1 fruit fly cellular context compared by ENCODE assay signal in genomic region chr3R:30601440-30602256, dm6.
TF ChIP-seq lines count a peak whose summit lies in the region.

TSS of gene CG2246 (minus strand) at chr3R:30601489.
TSS of gene CG31021 (plus strand) at chr3R:30602206.

TF ChIP-seq in whole organism, embryonic, 481 proteins besides CTCF, POLR2A, EP300 and RAD21 (continued from another document and continues in another):
- TF ChIP-seq CG14441 (GFP tag; IDR thresholded peaks at IDR 0.05; lab: Robert Waterston, UW) (peak; percentile 60), TFAM (GFP tag; optimal IDR thresholded peaks at IDR 0.05; lab: Kevin White, UChicago) (no peak), Fer2 (tag; optimal IDR thresholded peaks at IDR 0.05; lab: Kevin White, UChicago) (no peak), Usf (GFP tag; optimal IDR thresholded peaks at IDR 0.05; lab: Kevin White, UChicago) (no peak), CG7271 (tag; optimal IDR thresholded peaks at IDR 0.05; lab: Kevin White, UChicago) (no peak), CG10959 (GFP tag; IDR thresholded peaks at IDR 0.05; lab: Robert Waterston, UW) (no peak), CG7839 (tag; optimal IDR thresholded peaks at IDR 0.05; lab: Kevin White, UChicago) (peak; percentile 47), YL-1 (GFP tag; optimal IDR thresholded peaks at IDR 0.05; lab: Kevin White, UChicago) (peak; percentile 34), bab2 (GFP tag; optimal IDR thresholded peaks at IDR 0.05; lab: Kevin White, UChicago) (peak; percentile 51), Hsf (GFP tag; optimal IDR thresholded peaks at IDR 0.05; lab: Kevin White, UChicago) (peak; percentile 18), Fer3 (tag; optimal IDR thresholded peaks at IDR 0.05; lab: Kevin White, UChicago) (no peak), CG4617 (GFP tag; optimal IDR thresholded peaks at IDR 0.05; lab: Kevin White, UChicago; ENCODE audit: borderline replicate concordance) (peak; percentile 54), schlank (tag; optimal IDR thresholded peaks at IDR 0.05; lab: Kevin White, UChicago) (no peak), pfk (GFP tag; optimal IDR thresholded peaks at IDR 0.05; lab: Kevin White, UChicago) (no peak), CG18764 (GFP tag; optimal IDR thresholded peaks at IDR 0.05; lab: Kevin White, UChicago) (no peak), corto (GFP tag; optimal IDR thresholded peaks at IDR 0.05; lab: Kevin White, UChicago) (peak; percentile 4), CG2889 (GFP tag; IDR thresholded peaks at IDR 0.05; lab: Robert Waterston, UW) (0 out of 3 replicates have a peak, but pooled peaks have one; percentile 19), bbx (GFP tag; IDR thresholded peaks at IDR 0.05; lab: Robert Waterston, UW; ENCODE audit: partially characterized antibody) (peak; percentile 79), h (optimal IDR thresholded peaks at IDR 0.05; lab: Kevin White, UChicago) (no peak), gfzf (GFP tag; optimal IDR thresholded peaks at IDR 0.05; lab: Kevin White, UChicago) (peak; percentile 56), CG17359 (tag; optimal IDR thresholded peaks at IDR 0.05; lab: Kevin White, UChicago) (peak; percentile 19), tap (tag; optimal IDR thresholded peaks at IDR 0.05; lab: Kevin White, UChicago) (no peak), Nf-YB (GFP tag; optimal IDR thresholded peaks at IDR 0.05; lab: Kevin White, UChicago) (no peak), unc-4 (GFP tag; IDR thresholded peaks at IDR 0.05; lab: Robert Waterston, UW; ENCODE audit: partially characterized antibody) (peak; percentile 77), PHDP (tag; optimal IDR thresholded peaks at IDR 0.05; lab: Kevin White, UChicago) (no peak), CG4820 (GFP tag; optimal IDR thresholded peaks at IDR 0.05; lab: Kevin White, UChicago) (peak; percentile 47), pb (GFP tag; optimal IDR thresholded peaks at IDR 0.05; lab: Kevin White, UChicago) (peak; percentile 21), dm (GFP tag; optimal IDR thresholded peaks at IDR 0.05; lab: Kevin White, UChicago) (peak; percentile 60), pita (GFP tag; optimal IDR thresholded peaks at IDR 0.05; lab: Kevin White, UChicago) (peak; percentile 82), wdn (GFP tag; IDR thresholded peaks at IDR 0.05; lab: Robert Waterston, UW) (no peak), Mes4 (GFP tag; optimal IDR thresholded peaks at IDR 0.05; lab: Kevin White, UChicago) (peak; percentile 44), CG18599 (GFP tag; optimal IDR thresholded peaks at IDR 0.05; lab: Kevin White, UChicago) (no peak), bigmax (GFP tag; optimal IDR thresholded peaks at IDR 0.05; lab: Kevin White, UChicago) (no peak), sisA (GFP tag; IDR thresholded peaks at IDR 0.05; lab: Robert Waterston, UW) (peak; percentile 55), Kr (GFP tag; optimal IDR thresholded peaks at IDR 0.05; lab: Kevin White, UChicago) (no peak), CG15514 (GFP tag; optimal IDR thresholded peaks at IDR 0.05; lab: Kevin White, UChicago) (peak; percentile 62), CG11247 (GFP tag; IDR thresholded peaks at IDR 0.05; lab: Robert Waterston, UW) (peak; percentile 54; the same call in 1 of the 2 replicates), crc (GFP tag; optimal IDR thresholded peaks at IDR 0.05; lab: Kevin White, UChicago) (no peak), Atf3 (GFP tag; optimal IDR thresholded peaks at IDR 0.05; lab: Kevin White, UChicago) (peak; percentile 67), btn (GFP tag; optimal IDR thresholded peaks at IDR 0.05; lab: Kevin White, UChicago) (no peak), CG17802 (tag; optimal IDR thresholded peaks at IDR 0.05; lab: Kevin White, UChicago) (no peak), Dp (GFP tag; optimal IDR thresholded peaks at IDR 0.05; lab: Kevin White, UChicago) (peak; percentile 36), CG18262 (tag; optimal IDR thresholded peaks at IDR 0.05; lab: Kevin White, UChicago) (peak; percentile 47), CG31365 (tag; optimal IDR thresholded peaks at IDR 0.05; lab: Kevin White, UChicago) (no peak), CG11398 (GFP tag; optimal IDR thresholded peaks at IDR 0.05; lab: Kevin White, UChicago) (no peak), dati (GFP tag; IDR thresholded peaks at IDR 0.05; lab: Robert Waterston, UW) (no peak), tna (GFP tag; IDR thresholded peaks at IDR 0.05; lab: Robert Waterston, UW; ENCODE audit: partially characterized antibody) (peak; percentile 60), Dek (tag; optimal IDR thresholded peaks at IDR 0.05; lab: Kevin White, UChicago) (peak; percentile 64), Six4 (GFP tag; optimal IDR thresholded peaks at IDR 0.05; lab: Kevin White, UChicago) (peak; percentile 21), exex (tag; optimal IDR thresholded peaks at IDR 0.05; lab: Kevin White, UChicago) (peak; percentile 9), CG18011 (GFP tag; optimal IDR thresholded peaks at IDR 0.05; lab: Kevin White, UChicago) (no peak), CG2120 (GFP tag; optimal IDR thresholded peaks at IDR 0.05; lab: Kevin White, UChicago) (peak; percentile 82), CG6765 (GFP tag; optimal IDR thresholded peaks at IDR 0.05; lab: Kevin White, UChicago) (no peak), tio (GFP tag; optimal IDR thresholded peaks at IDR 0.05; lab: Kevin White, UChicago) (peak; percentile 11), nmo (GFP tag; optimal IDR thresholded peaks at IDR 0.05; lab: Kevin White, UChicago) (peak; percentile 64), croc (GFP tag; conservative IDR thresholded peaks at IDR 0.05; lab: Robert Waterston, UW) (no peak; the same call in 2 of the 3 replicates), CG13624 (GFP tag; optimal IDR thresholded peaks at IDR 0.05; lab: Kevin White, UChicago) (peak; percentile 76), ac (GFP tag; optimal IDR thresholded peaks at IDR 0.05; lab: Kevin White, UChicago) (no peak), CG15696 (tag; optimal IDR thresholded peaks at IDR 0.05; lab: Kevin White, UChicago) (peak; percentile 47), CG16863 (GFP tag; optimal IDR thresholded peaks at IDR 0.05; lab: Kevin White, UChicago) (peak; percentile 63), gce (GFP tag; IDR thresholded peaks at IDR 0.05; lab: Robert Waterston, UW) (0 out of 3 replicates have a peak, but pooled peaks have one; percentile 25), Hr51 (GFP tag; optimal IDR thresholded peaks at IDR 0.05; lab: Kevin White, UChicago) (peak; percentile 10 to 63), slbo (GFP tag; IDR thresholded peaks at IDR 0.05; lab: Robert Waterston, UW) (peak; percentile 87), psq (GFP tag; optimal IDR thresholded peaks at IDR 0.05; lab: Kevin White, UChicago) (peak; percentile 45), Dfd (GFP tag; optimal IDR thresholded peaks at IDR 0.05; lab: Kevin White, UChicago) (no peak), kay (GFP tag; optimal IDR thresholded peaks at IDR 0.05; lab: Kevin White, UChicago) (peak; percentile 27), hkb (optimal IDR thresholded peaks at IDR 0.05; lab: Kevin White, UChicago) (no peak), hkb (GFP tag; IDR thresholded peaks at IDR 0.05; lab: Robert Waterston, UW) (no peak), trh (GFP tag; optimal IDR thresholded peaks at IDR 0.05; lab: Kevin White, UChicago) (peak; percentile 45), CG3995 (GFP tag; optimal IDR thresholded peaks at IDR 0.05; lab: Kevin White, UChicago) (peak; percentile 84), Ada2b (GFP tag; IDR thresholded peaks at IDR 0.05; lab: Robert Waterston, UW) (peak; percentile 16; the same call in 1 of the 2 replicates), CG2199 (GFP tag; IDR thresholded peaks at IDR 0.05; lab: Robert Waterston, UW) (peak; percentile 55; the same call in 1 of the 3 replicates), pzg (GFP tag; optimal IDR thresholded peaks at IDR 0.05; lab: Kevin White, UChicago) (peak; percentile 92), CG30403 (GFP tag; optimal IDR thresholded peaks at IDR 0.05; lab: Kevin White, UChicago) (peak; percentile 78), HmgD (GFP tag; optimal IDR thresholded peaks at IDR 0.05; lab: Kevin White, UChicago) (peak; percentile 88), CG12299 (tag; optimal IDR thresholded peaks at IDR 0.05; lab: Kevin White, UChicago) (peak; percentile 15), chinmo (GFP tag; IDR thresholded peaks at IDR 0.05; lab: Robert Waterston, UW; ENCODE audit: partially characterized antibody) (peak; percentile 71; the same call in 1 of the 4 replicates), CHES-1-like (GFP tag; optimal IDR thresholded peaks at IDR 0.05; lab: Kevin White, UChicago) (peak; percentile 64), CG9817 (tag; optimal IDR thresholded peaks at IDR 0.05; lab: Kevin White, UChicago) (peak; percentile 61), CG11456 (GFP tag; IDR thresholded peaks at IDR 0.05; lab: Robert Waterston, UW) (peak; percentile 82), Blimp-1 (GFP tag; optimal IDR thresholded peaks at IDR 0.05; lab: Kevin White, UChicago) (peak; percentile 36), CG1647 (GFP tag; optimal IDR thresholded peaks at IDR 0.05; lab: Kevin White, UChicago) (peak; percentile 13), Poxn (GFP tag; IDR thresholded peaks at IDR 0.05; lab: Robert Waterston, UW) (no peak), jing (GFP tag; optimal IDR thresholded peaks at IDR 0.05; lab: Kevin White, UChicago) (no peak), z (GFP tag; IDR thresholded peaks at IDR 0.05; lab: Robert Waterston, UW) (no peak), NK7.1 (GFP tag; optimal IDR thresholded peaks at IDR 0.05; lab: Kevin White, UChicago) (no peak), chn (GFP tag; optimal IDR thresholded peaks at IDR 0.05; lab: Kevin White, UChicago) (peak; percentile 49), ase (GFP tag; IDR thresholded peaks at IDR 0.05; lab: Robert Waterston, UW) (no peak; the same call in 2 of the 3 replicates), HLH54F (GFP tag; optimal IDR thresholded peaks at IDR 0.05; lab: Kevin White, UChicago) (peak; percentile 72), nom (GFP tag; optimal IDR thresholded peaks at IDR 0.05; lab: Kevin White, UChicago) (no peak), CG8359 (GFP tag; optimal IDR thresholded peaks at IDR 0.05; lab: Kevin White, UChicago; ENCODE audit: borderline replicate concordance) (no peak), lilli (GFP tag; optimal IDR thresholded peaks at IDR 0.05; lab: Kevin White, UChicago) (peak; percentile 68), CG17912 (GFP tag; optimal IDR thresholded peaks at IDR 0.05; lab: Kevin White, UChicago) (no peak), Hr3 (GFP tag; optimal IDR thresholded peaks at IDR 0.05; lab: Kevin White, UChicago) (peak; percentile 49), pum (GFP tag; optimal IDR thresholded peaks at IDR 0.05; lab: Kevin White, UChicago) (peak; percentile 72), ci (GFP tag; IDR thresholded peaks at IDR 0.05; lab: Robert Waterston, UW) (peak; percentile 67; the same call in 2 of the 3 replicates), Gsc (GFP tag; IDR thresholded peaks at IDR 0.05; lab: Robert Waterston, UW) (no peak), Atf-2 (GFP tag; optimal IDR thresholded peaks at IDR 0.05; lab: Kevin White, UChicago) (peak; percentile 52), CG6791 (GFP tag; IDR thresholded peaks at IDR 0.05; lab: Robert Waterston, UW; ENCODE audit: partially characterized antibody) (peak; percentile 87), nerfin-2 (GFP tag; IDR thresholded peaks at IDR 0.05; lab: Robert Waterston, UW; ENCODE audit: partially characterized antibody) (peak; percentile 71), CG9727 (GFP tag; optimal IDR thresholded peaks at IDR 0.05; lab: Kevin White, UChicago) (peak; percentile 42), so (GFP tag; IDR thresholded peaks at IDR 0.05; lab: Robert Waterston, UW) (no peak), Dip3 (GFP tag; optimal IDR thresholded peaks at IDR 0.05; lab: Kevin White, UChicago) (peak; percentile 47), ind (GFP tag; optimal IDR thresholded peaks at IDR 0.05; lab: Kevin White, UChicago) (peak; percentile 57), CG11504 (tag; optimal IDR thresholded peaks at IDR 0.05; lab: Kevin White, UChicago) (peak; percentile 54), CG2712 (tag; optimal IDR thresholded peaks at IDR 0.05; lab: Kevin White, UChicago) (peak; percentile 61), tgo (GFP tag; IDR thresholded peaks at IDR 0.05; lab: Robert Waterston, UW) (peak; percentile 41), CG10321 (GFP tag; IDR thresholded peaks at IDR 0.05; lab: Robert Waterston, UW) (no peak), luna (GFP tag; optimal IDR thresholded peaks at IDR 0.05; lab: Kevin White, UChicago) (peak; percentile 4), CG8281 (tag; optimal IDR thresholded peaks at IDR 0.05; lab: Kevin White, UChicago) (no peak), BEAF-32 (GFP tag; optimal IDR thresholded peaks at IDR 0.05; lab: Kevin White, UChicago) (peak; percentile 96), ranshi (GFP tag; IDR thresholded peaks at IDR 0.05; lab: Robert Waterston, UW) (peak; percentile 25), CG4328 (GFP tag; optimal IDR thresholded peaks at IDR 0.05; lab: Kevin White, UChicago) (no peak), jumu (GFP tag; optimal IDR thresholded peaks at IDR 0.05; lab: Kevin White, UChicago) (peak; percentile 85), ERR (GFP tag; optimal IDR thresholded peaks at IDR 0.05; lab: Kevin White, UChicago) (peak; percentile 30), CG6854 (GFP tag; optimal IDR thresholded peaks at IDR 0.05; lab: Kevin White, UChicago) (no peak), HmgZ (tag; optimal IDR thresholded peaks at IDR 0.05; lab: Kevin White, UChicago) (peak; percentile 44), stwl (tag; optimal IDR thresholded peaks at IDR 0.05; lab: Kevin White, UChicago) (peak; percentile 76), CG10462 (GFP tag; optimal IDR thresholded peaks at IDR 0.05; lab: Kevin White, UChicago) (peak; percentile 29), CG6175 (GFP tag; IDR thresholded peaks at IDR 0.05; lab: Robert Waterston, UW) (0 out of 3 replicates have a peak, but pooled peaks have one; percentile 33), CG15011 (GFP tag; optimal IDR thresholded peaks at IDR 0.05; lab: Kevin White, UChicago) (no peak), CG10565 (GFP tag; optimal IDR thresholded peaks at IDR 0.05; lab: Kevin White, UChicago) (no peak), CG33557 (GFP tag; optimal IDR thresholded peaks at IDR 0.05; lab: Kevin White, UChicago) (no peak), CG16813 (GFP tag; IDR thresholded peaks at IDR 0.05; lab: Robert Waterston, UW; ENCODE audit: partially characterized antibody) (peak; percentile 89), Bteb2 (GFP tag; optimal IDR thresholded peaks at IDR 0.05; lab: Kevin White, UChicago) (peak; percentile 18), dmrt99B (tag; optimal IDR thresholded peaks at IDR 0.05; lab: Kevin White, UChicago) (peak; percentile 41), Dll (GFP tag; IDR thresholded peaks at IDR 0.05; lab: Robert Waterston, UW; ENCODE audit: partially characterized antibody) (peak; percentile 87), Xbp1 (GFP tag; optimal IDR thresholded peaks at IDR 0.05; lab: Kevin White, UChicago) (peak; percentile 67), Trl (optimal IDR thresholded peaks at IDR 0.05; lab: Kevin White, UChicago) (no peak), Trl (GFP tag; optimal IDR thresholded peaks at IDR 0.05; lab: Kevin White, UChicago) (peak; percentile 53), E2f2 (GFP tag; IDR thresholded peaks at IDR 0.05; lab: Robert Waterston, UW) (peak; percentile 40; the same call in 1 of the 2 replicates)
